Worm (Caenorhabditis elegans): Measurements from ENCODE around the gene gba-1.

- no peak for TF ChIP-seq flt-1 (GFP tag; IDR thresholded peaks at IDR 0.05)
- no peak for TF ChIP-seq klf-2 (GFP tag; conservative IDR thresholded peaks at IDR 0.05)
- TF ChIP-seq cog-1 (tag; optimal IDR thresholded peaks at IDR 0.05) = no peak
- TF ChIP-seq T22C8.4 (GFP tag; IDR thresholded peaks at IDR 0.05) = no peak
- no peak for TF ChIP-seq ztf-29 (GFP tag; IDR thresholded peaks at IDR 0.05)
- no peak for TF ChIP-seq med-1 (GFP tag; optimal IDR thresholded peaks at IDR 0.05; ENCODE audit: insufficient read depth)
- TF ChIP-seq tab-1 (GFP tag; IDR thresholded peaks at IDR 0.05) = no peak
- TF ChIP-seq ztf-23 (GFP tag; IDR thresholded peaks at IDR 0.05) = no peak
- no peak for TF ChIP-seq ref-1 (GFP tag; conservative IDR thresholded peaks at IDR 0.05)
Measured at ce11 chrII:2150485-2150985, 26.0 kb upstream of the gba-1 start, which contains the start of the genes C40A11.7 and C40A11.8.
